Worm (Caenorhabditis elegans) whole organism, L4/young adult: ENCODE measurements around the gene znf-598.

Source experiments
- W03F9.2 ChIP-seq: fragments of 150-350 bp; optimal IDR thresholded peaks from 2 replicates; lab custom pipeline; 2014; ENCODE audit warnings: missing biosample characterization, missing genetic modification characterization
- dao-5 ChIP-seq: sonication (generic microtip); optimal IDR thresholded peaks from 2 replicates; lab custom pipeline; 2016; ENCODE audit warnings: missing genotype, missing genetic modification characterization, moderate library complexity, missing compliant biosample characterization
- him-1 ChIP-seq: sonication (generic microtip); optimal IDR thresholded peaks from 2 replicates; lab custom pipeline; 2016; ENCODE audit warnings: missing genotype, missing genetic modification reagents, missing genetic modification characterization, missing compliant biosample characterization

DNA sequence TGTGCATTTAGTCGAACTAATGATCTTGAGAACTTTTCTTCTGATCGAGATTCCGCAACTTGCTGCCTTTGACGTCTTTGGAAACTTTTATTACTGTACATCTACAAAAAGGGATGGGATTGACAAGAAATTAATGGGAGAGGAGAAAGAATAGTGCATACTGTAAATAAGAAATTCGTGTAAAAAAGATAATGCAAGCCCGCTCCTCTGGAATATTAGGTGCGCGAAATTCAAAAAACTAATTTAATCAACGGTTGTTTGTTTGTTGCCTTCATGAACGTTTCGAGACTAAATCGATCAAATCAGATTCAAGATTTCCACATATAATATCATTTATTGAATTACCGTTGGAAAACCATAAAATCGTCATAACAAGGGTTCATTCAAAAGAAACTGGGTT lies 44.3 kb downstream of the znf-598 start, which contains the start of gene him-14:
- no peak for TF ChIP-seq dao-5 (tag; lab: Kevin White, UChicago)
- no peak for TF ChIP-seq him-1 (tag; lab: Kevin White, UChicago)
- TF ChIP-seq W03F9.2 (tag; lab: Kevin White, UChicago) = no peak
